Worm (Caenorhabditis elegans): ENCODE data around the gene aakg-2.
"Not testable (repeated sequence)": the region's sequence is repeated elsewhere in the genome, so short reads cannot be mapped to it uniquely, and the experiment has no call there.

aakg-2 gene

DNA sequence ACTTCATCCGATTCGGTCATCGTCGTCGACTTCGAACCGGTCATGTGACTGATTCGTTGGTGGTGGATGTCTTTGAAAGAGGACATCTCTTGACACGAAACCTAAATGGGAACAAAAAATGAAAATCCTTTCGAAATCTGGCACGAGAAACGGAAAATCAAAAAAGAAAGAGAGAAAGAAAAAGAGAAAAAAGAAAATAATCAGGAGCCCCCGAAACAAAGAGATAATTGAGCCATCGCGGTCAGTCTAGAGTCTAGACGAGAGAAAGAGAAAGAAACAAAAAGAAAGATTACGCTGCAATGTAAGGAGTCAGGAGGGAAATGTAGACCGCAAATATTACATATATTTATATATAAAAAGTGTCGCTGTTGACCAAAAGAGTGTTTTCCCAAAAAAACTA is at the start of gene aakg-2:
TSS of gene aakg-2 (minus strand) at position 101 of the 400 bp plus-strand sequence.
- TF ChIP-seq unc-62 (GFP tag; optimal IDR thresholded peaks at IDR 0.05): no peak

DNA sequence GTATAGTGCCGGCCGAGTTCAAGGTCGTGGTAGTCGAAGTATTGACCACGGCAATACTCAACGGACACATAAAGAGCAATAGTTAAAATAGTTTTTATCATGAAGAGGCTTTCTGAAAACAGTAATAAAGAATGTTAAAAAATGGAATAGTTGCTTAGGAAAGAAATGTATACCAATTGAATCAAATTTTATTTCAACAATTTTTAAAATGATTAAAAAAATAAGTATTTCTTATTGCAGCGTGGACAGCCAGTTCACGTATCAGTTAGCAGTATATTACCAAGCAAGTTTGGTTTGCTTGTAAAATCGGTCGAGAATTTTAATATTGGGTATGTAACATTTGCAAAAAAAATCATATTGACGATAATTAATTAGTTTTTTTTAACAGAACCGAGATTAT is 44.8 kb upstream of the aakg-2 start, which contains the start of gene F39F10.5:
TSS of gene F39F10.5 (minus strand) at position 101 of the 400 bp plus-strand sequence.
- TF ChIP-seq unc-62 (GFP tag; optimal IDR thresholded peaks at IDR 0.05): not testable (repeated sequence)

DNA sequence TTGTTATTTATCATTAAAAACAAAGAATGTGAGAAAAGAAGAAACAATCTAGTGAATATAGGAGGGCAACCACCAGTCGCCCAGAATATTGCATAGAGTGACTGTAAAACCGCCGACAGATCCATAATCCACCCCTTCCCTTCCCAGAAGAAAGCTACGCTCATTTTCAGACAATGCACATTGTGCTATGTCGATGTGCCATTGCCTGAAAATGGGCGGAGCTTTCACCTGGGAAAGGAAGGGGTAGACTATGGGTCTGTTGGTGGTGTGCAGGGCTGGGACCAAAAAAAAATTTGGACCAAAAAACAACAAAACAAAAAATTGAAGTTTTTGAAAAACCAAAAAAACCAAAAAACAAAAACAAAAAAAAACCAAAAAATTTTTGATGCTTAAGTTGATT is 34.8 kb upstream of the aakg-2 start, which contains the start of gene F39F10.4:
TSS of gene F39F10.4 (minus strand) at position 101 of the 400 bp plus-strand sequence.
- TF ChIP-seq unc-62 (GFP tag; optimal IDR thresholded peaks at IDR 0.05): no peak

DNA sequence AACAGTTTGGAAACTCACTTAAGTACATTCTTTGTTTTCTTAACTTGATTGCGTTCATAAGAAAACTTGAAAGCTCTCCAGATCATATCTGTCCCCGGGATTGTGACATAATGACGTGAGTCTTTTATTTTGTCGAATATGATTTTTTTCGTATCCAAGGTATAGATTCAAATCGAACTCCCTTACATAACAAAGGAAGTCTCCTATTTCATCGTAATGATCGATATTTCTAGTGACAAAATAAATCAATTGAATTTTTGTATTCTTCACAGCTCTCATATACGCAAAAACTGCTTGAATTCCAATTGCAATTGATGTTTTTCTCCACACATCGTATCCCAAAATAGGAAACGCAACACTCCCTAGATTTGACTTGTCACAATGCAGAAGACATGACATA is 33.8 kb upstream of the aakg-2 start:
- TF ChIP-seq unc-62 (GFP tag; optimal IDR thresholded peaks at IDR 0.05): no peak

DNA sequence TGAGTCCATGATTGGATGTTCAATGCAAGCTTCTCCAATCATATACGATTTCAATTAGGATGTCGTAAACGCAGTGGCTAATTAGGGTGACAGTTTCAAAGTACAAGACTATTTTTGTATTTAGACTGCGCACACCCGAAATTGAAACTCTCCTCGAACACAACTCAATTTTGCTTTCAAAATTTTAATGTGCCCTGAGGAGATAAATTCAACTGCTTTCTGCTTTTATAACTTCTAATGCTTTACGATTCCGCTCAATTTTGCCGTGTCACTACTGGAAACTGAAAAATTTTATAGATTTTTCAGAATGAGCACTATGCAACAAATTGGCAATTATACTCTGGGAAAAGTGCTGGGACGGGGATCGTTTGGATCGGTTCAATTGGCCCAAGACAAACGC is 25.7 kb upstream of the aakg-2 start, which contains the start of gene F39F10.2:
TSS of gene F39F10.2 (plus strand) at position 301 of the 400 bp plus-strand sequence.
- TF ChIP-seq unc-62 (GFP tag; optimal IDR thresholded peaks at IDR 0.05): no peak

DNA sequence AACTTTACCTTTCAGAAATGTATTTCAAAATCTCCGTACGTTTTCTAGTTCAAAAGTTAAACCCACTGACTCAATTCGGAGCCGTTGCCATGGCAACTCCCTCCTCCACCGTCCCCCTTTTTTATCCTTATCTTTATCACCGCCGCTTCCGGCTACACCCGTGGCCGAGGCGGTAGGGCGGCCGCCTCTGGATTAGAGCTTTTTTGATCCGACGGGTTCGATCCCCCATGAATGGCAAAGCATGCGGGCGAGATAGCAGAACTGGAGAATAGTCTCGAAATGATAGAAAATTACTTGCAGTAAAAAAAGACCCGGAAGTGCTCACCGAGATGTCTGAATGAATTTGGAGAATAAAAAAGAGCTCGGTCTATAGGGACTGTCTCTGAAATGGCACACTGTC is 24.9 kb upstream of the aakg-2 start:
- no peak for TF ChIP-seq unc-62 (GFP tag; optimal IDR thresholded peaks at IDR 0.05)

DNA sequence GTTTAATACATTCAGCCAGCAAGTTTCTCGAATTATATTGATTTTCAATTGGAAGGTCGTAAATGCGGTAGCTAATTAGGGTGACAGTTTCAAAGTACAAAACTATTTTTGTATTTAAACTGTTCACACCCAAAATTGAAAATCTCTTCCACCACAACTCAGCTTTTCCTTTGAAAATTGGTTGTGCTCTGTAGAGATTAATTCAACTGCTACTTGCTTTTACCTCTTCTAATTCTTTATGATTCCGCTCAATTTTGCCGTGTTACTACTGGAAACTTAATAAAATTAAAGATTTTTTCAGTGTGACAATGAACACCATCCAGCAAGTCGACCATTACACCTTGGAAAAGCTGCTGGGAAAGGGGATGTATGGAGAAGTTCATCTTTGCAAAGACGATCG is 22.9 kb upstream of the aakg-2 start, which contains the start of gene F39F10.3:
TSS of gene F39F10.3 (plus strand) at position 301 of the 400 bp plus-strand sequence.
- no peak for TF ChIP-seq unc-62 (GFP tag; optimal IDR thresholded peaks at IDR 0.05)

DNA sequence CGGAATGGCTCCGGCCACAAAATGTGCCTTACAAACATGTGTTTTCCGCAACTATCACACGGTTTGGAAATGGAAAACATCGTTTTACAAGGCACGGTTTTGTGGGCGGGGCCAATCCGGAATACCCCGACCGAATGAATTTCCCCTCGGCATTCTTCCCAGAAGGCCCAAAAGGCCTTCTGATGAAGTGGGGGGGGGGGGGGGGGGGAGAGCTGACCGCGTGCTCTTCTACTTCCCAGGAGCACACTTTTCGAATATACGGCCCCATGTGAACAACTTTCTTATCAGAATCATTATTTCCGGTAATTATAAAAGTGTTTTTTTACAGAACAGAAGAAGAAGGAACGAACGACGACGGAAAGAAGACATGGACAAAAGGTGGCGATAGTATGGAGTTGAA is 15.2 kb upstream of the aakg-2 start:
- no peak for TF ChIP-seq unc-62 (GFP tag; optimal IDR thresholded peaks at IDR 0.05)

DNA sequence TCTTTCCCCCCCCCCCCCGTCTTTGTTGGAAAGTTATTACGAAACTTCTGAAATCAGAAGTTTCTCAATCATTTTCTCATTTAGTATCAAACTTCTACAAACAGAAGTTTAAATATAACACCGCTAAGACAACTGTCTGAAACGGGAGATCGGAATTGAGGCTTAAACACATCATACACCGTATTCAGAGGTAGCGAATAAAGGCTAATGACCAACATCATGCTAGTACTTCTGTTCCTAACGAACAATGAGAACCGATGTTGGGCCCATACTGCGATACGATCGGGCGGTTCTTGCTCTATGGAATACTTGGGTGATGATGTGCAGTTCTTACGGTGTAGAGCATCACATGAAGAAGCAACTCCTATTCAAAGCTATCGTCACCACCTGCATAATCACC is 14.6 kb upstream of the aakg-2 start, which contains the start of gene Y13C8A.1:
TSS of gene Y13C8A.1 (plus strand) at position 301 of the 400 bp plus-strand sequence.
- not testable (repeated sequence) for TF ChIP-seq unc-62 (GFP tag; optimal IDR thresholded peaks at IDR 0.05)

DNA sequence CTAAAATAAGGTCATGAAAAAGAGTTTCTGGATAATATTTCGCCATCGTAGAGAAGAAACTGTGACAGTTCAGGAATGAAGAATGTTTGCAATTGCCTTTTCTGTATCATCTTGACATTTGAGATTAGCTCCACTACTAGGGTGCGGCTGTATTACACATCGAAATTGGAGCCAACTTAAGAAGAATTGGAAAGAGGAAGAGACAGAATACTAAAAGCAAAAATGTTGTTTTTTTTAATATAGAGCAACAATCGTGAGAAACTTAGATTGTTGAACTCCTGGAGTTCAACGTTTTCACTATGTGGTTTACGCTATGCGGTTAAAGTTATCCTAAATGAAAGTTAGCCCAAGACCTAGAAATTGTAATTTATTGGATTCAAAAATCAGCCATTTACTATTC is 11.6 kb upstream of the aakg-2 start, which contains the start of gene acs-9:
TSS of gene acs-9 (minus strand) at position 101 of the 400 bp plus-strand sequence.
- no peak for TF ChIP-seq unc-62 (GFP tag; optimal IDR thresholded peaks at IDR 0.05)

DNA sequence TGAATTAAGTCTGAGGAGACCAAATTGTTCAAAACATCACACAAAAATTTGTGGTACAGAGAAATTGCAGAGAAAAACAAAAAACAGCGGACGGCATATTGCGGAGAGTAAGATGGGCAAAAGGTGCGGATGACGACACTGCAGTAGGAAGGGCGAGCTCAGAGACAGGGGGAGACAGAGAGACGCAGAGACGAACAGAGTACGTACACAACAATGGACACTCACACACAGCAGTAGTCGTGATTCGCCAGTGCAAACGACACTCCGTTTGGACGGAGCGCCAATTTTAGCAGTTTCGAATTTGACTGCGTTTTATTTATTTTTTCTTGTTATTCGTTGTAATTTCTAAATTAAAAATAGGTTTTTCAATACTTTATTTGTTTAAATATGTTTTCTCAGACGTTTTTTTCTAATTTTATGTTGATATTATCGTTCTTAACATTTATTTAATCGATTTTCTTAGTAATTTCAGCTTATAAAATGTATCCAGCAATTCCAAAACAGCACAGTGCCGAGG is 3.7 kb upstream of the aakg-2 start, which contains the start of gene T20F7.1:
TSS of gene T20F7.1 (plus strand) at position 467 of the 517 bp plus-strand sequence.
- no peak for TF ChIP-seq unc-62 (GFP tag; optimal IDR thresholded peaks at IDR 0.05)

DNA sequence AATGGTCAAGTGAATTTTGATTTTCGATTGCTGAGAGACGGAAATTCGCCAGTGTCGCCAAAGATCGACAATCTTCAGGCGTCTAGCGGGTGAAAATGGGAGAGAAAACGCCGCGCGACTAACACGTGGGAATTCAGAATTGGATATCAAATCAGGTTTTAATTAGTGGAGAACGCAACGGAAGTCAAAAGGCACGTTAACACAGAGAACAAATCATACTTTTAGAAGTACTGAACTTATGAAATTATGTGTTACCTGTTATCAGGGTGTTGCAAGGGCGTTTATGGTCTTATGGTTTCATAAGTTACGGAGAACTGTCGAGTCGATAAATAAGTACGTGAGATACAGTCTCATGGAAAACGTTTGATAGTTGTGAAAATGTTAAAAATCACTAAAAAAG is 2.5 kb upstream of the aakg-2 start:
- TF ChIP-seq unc-62 (GFP tag; optimal IDR thresholded peaks at IDR 0.05): no peak

DNA sequence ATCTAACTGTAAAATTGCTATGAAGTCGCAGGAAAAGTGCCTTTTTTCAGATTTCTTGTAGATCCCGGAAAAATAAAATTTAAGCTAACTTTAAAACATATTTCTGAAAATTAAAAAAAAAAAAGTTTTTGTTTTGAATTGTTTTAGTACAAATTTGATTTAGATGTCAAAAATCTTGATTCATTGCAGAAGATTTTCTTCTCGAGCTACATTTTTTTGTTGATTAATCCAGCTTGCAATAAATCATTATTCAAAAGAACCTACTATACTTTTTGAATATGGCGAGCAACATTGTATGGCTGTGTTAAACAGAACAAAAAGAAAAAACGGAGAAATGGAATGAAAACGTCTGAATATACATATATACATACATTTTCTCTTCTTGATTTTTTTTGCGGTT is 3.2 kb downstream of the aakg-2 start:
- no peak for TF ChIP-seq unc-62 (GFP tag; optimal IDR thresholded peaks at IDR 0.05)

DNA sequence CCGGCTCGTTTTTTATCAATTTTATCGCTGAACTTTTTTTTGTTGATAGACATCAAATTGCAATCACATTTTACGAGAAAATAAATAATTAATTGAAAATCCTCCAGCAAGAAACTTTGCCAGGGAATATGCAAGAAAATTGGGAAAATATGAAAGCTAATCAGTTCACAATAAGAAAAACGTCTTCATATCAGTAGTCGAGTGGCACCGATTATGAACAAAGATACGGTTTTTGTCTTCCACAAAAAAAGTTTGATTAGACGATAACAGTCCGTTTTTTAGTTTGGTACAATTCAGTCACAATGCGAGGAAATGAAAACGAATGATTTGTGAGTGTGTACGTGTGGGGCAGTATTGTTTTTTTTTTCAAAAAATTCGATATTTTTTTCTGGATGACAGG is 3.8 kb downstream of the aakg-2 start:
- no peak for TF ChIP-seq unc-62 (GFP tag; optimal IDR thresholded peaks at IDR 0.05)

DNA sequence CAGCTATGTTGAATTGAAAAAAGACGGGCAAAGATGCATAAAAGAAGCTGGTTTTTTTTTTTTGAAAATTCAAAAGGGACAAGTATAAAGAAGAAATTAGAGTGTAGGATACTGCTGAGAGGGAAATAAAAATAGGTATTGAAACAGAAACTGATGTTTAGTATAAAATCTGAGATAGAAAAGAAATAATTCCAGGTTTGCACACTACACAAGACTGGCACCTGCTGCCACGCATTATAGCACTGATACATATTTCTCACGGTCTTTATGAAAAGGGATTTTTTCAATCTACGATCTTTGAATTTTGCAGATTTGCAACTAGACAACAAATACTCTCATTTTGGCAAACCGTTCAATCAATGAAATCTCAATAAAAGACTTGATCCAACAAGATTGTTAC is 5.5 kb downstream of the aakg-2 start:
- TF ChIP-seq unc-62 (GFP tag; optimal IDR thresholded peaks at IDR 0.05): no peak

DNA sequence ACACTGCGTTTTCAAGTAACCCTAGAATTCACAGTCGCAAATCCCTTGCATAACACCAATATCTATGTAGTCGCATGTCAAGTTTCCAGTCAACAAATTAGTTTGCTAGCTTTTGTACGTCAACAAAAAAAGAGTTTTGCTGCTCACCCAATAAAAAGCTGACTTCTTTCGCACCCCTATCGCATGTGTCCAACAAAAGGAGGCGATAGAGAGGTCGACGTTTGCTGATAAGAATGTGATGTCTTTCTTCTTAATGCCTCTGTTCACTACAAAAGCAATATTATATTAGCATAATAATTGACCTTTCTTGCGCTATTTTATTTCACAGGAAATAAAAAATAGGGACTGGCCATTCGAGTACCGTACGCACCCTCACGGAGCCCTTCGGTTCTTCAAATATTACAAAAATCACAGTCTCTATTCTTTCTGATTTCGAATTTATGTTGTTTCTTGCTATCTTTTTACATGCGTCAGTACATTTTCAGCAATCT is 8.8 kb downstream of the aakg-2 start, which contains the start of gene T20F7.3:
TSS of gene T20F7.3 (plus strand) at position 441 of the 491 bp plus-strand sequence.
- no peak for TF ChIP-seq unc-62 (GFP tag; optimal IDR thresholded peaks at IDR 0.05)

DNA sequence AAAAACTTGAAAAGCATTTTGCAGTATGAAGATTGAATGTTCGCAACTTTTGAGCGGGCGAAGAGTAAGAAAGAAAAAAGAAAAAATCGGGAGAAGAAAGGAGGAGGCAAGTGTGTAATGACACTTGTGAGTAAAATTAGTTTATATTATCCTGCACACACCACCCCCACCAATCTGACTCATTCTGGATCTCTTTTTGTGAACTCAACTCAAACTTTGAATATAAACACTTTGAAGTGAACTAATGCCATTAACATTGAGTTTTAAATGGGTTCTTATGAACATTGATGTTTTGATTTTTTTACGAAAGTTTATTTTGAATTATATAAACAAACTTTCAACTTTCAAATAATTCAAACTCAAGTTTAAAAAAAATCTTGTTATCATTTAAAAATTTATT is 23.9 kb downstream of the aakg-2 start, which contains the start of gene F41G4.8:
TSS of gene F41G4.8 (minus strand) at position 101 of the 400 bp plus-strand sequence.
- no peak for TF ChIP-seq unc-62 (GFP tag; optimal IDR thresholded peaks at IDR 0.05)

Measured in whole organism, dauer.